Worm (Caenorhabditis elegans): ENCODE results near the gene nhr-40.

ce11 chrX:2559399-2559798 lies 34.4 kb upstream of the nhr-40 start:
- TF ChIP-seq ama-1 (optimal IDR thresholded peaks at IDR 0.05) (no peak), nhr-28 (tag; optimal IDR thresholded peaks at IDR 0.05) (no peak), ces-1 (GFP tag; optimal IDR thresholded peaks at IDR 0.05) (no peak), dpl-1 (GFP tag; optimal IDR thresholded peaks at IDR 0.05) (peak in 2 of 3 experiments; percentile 37 to 46), lin-39 (tag; optimal IDR thresholded peaks at IDR 0.05) (no peak), mdl-1 (tag; optimal IDR thresholded peaks at IDR 0.05) (peak in 1 of 2 experiments; percentile 9), fos-1 (tag; optimal IDR thresholded peaks at IDR 0.05) (no peak), pqm-1 (tag; optimal IDR thresholded peaks at IDR 0.05) (no peak), ceh-82 (tag; optimal IDR thresholded peaks at IDR 0.05) (peak in 2 of 3 experiments; percentile 2 to 10), ztf-11 (tag; optimal IDR thresholded peaks at IDR 0.05) (no peak)

Measured in whole organism, L1 larva.